Worm (Caenorhabditis elegans): ENCODE data around the gene Y57G11C.1147.

DNA sequence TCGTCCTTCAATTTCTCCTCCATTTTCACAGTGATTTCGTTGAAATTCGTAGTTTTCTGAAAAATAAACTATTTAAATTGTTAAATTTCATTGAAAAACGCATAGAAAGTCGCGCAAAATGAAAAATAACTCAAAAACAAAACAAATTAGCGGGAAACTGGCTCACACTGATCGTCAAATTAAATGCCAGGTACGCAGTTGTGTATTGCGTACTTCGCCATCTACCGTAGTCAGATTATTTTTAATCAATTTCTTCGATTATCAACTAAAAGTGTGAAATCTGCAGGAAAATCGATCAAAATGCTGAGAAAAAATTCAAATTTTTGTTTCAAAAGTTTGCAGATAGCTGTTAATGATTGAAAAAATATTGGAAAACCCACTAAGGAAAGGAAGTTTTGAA, 42.4 kb downstream of the Y57G11C.1147 start, which contains the start of gene Y57G11C.499:
- TF ChIP-seq snpc-1.1 (tag; optimal IDR thresholded peaks at IDR 0.05; ENCODE audit: insufficient read depth) (no peak), snpc-1.3 (tag; optimal IDR thresholded peaks at IDR 0.05; ENCODE audit: insufficient read depth) (no peak), xnd-1 (tag; optimal IDR thresholded peaks at IDR 0.05) (no peak), nhr-90 (tag; optimal IDR thresholded peaks at IDR 0.05) (no peak), hsf-1 (GFP tag; IDR thresholded peaks at IDR 0.05) (no peak), snpc-4 (GFP tag; optimal IDR thresholded peaks at IDR 0.05) (peak; percentile 78), snpc-4 (tag; optimal IDR thresholded peaks at IDR 0.05) (peak in 3 of 4 experiments; percentile 89 to 93 (median 91)), sdz-38 (tag; optimal IDR thresholded peaks at IDR 0.05) (no peak), ceh-91 (GFP tag; IDR thresholded peaks at IDR 0.05) (no peak), tlf-1 (GFP tag; optimal IDR thresholded peaks at IDR 0.05) (no peak), nfya-1 (tag; optimal IDR thresholded peaks at IDR 0.05; ENCODE audit: borderline replicate concordance, insufficient read depth) (no peak)

All from whole organism, young adult.